Worm (Caenorhabditis elegans): ENCODE results near the gene fbxb-49.

DNA sequence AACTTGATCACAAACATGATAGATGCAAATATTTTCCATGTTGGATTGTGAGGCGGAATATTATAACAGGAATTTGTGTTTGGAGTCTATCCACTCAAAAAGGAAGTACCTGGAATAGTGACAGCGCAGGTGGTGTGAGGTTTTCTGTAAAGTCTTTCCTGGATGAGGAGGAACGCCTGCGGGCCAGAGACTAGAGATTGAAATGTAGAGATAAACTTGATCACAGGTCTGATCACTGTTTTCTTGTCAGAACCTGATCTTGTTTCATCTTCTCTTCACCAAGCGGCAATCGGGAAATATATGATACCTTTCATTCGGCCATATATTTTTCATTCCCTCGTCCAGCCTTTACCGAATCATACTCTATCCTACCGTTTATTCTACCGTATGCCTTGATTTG is 18.0 kb downstream of the fbxb-49 start, which contains the start of gene T07H3.8:
- TF ChIP-seq ceh-13 (GFP tag; optimal IDR thresholded peaks at IDR 0.05): no peak
- no peak for TF ChIP-seq ama-1 (optimal IDR thresholded peaks at IDR 0.05)
- TF ChIP-seq scrt-1 (GFP tag; IDR thresholded peaks at IDR 0.05): no peak
- no peak for TF ChIP-seq ceh-36 (tag; optimal IDR thresholded peaks at IDR 0.05)
- no peak for TF ChIP-seq flt-1 (GFP tag; IDR thresholded peaks at IDR 0.05)
- TF ChIP-seq tbx-11 (GFP tag; IDR thresholded peaks at IDR 0.05): no peak
